Worm (Caenorhabditis elegans): ENCODE measurements around the gene daf-6.

Gene daf-6

ce11 chrX:14920880-14921279, 32.6 kb downstream of the daf-6 start:
- no peak for TF ChIP-seq madf-6 (GFP tag; IDR thresholded peaks at IDR 0.05)
- TF ChIP-seq F52B5.7 (tag; optimal IDR thresholded peaks at IDR 0.05): no peak
- no peak for TF ChIP-seq let-526 (GFP tag; IDR thresholded peaks at IDR 0.05)
- no peak for TF ChIP-seq tbp1 (GFP tag; optimal IDR thresholded peaks at IDR 0.05)
- no peak for TF ChIP-seq F33H1.4 (GFP tag; IDR thresholded peaks at IDR 0.05)
- no peak for TF ChIP-seq ekl-4 (GFP tag; IDR thresholded peaks at IDR 0.05)
- TF ChIP-seq nhr-179 (tag; optimal IDR thresholded peaks at IDR 0.05): no peak
- no peak for TF ChIP-seq dpl-1 (GFP tag; optimal IDR thresholded peaks at IDR 0.05)
- TF ChIP-seq ceh-58 (GFP tag; IDR thresholded peaks at IDR 0.05): no peak
- TF ChIP-seq atf-7 (tag; optimal IDR thresholded peaks at IDR 0.05): no peak
- no peak for TF ChIP-seq sptf-2 (GFP tag; optimal IDR thresholded peaks at IDR 0.05)
- no peak for TF ChIP-seq hlh-26 (GFP tag; conservative IDR thresholded peaks at IDR 0.05)
- no peak for TF ChIP-seq F37B4.10 (GFP tag; IDR thresholded peaks at IDR 0.05)
- TF ChIP-seq cebp-1 (GFP tag; IDR thresholded peaks at IDR 0.05): no peak
- TF ChIP-seq cebp-1 (tag; optimal IDR thresholded peaks at IDR 0.05): no peak
- TF ChIP-seq Y53F4B.3 (GFP tag; IDR thresholded peaks at IDR 0.05): no peak
- TF ChIP-seq T07F8.4 (tag; optimal IDR thresholded peaks at IDR 0.05): no peak
- no peak for TF ChIP-seq snpc-4 (GFP tag; optimal IDR thresholded peaks at IDR 0.05)
- TF ChIP-seq snpc-4 (tag; optimal IDR thresholded peaks at IDR 0.05): no peak
- no peak for TF ChIP-seq cebp-2 (GFP tag; IDR thresholded peaks at IDR 0.05)
- no peak for TF ChIP-seq repo-1 (tag; optimal IDR thresholded peaks at IDR 0.05)

ce11 chrX:14922758-14923157, 34.5 kb downstream of the daf-6 start:
- TF ChIP-seq T26A5.8 (tag; optimal IDR thresholded peaks at IDR 0.05) (no peak), ceh-79 (tag; optimal IDR thresholded peaks at IDR 0.05) (no peak), bed-2 (GFP tag; IDR thresholded peaks at IDR 0.05) (no peak), madf-10 (tag; optimal IDR thresholded peaks at IDR 0.05) (no peak), hlh-26 (GFP tag; conservative IDR thresholded peaks at IDR 0.05) (no peak), F55B11.4 (tag; optimal IDR thresholded peaks at IDR 0.05; ENCODE audit: borderline replicate concordance, insufficient read depth) (no peak), lin-40 (tag; optimal IDR thresholded peaks at IDR 0.05) (no peak), lag-1 (GFP tag; IDR thresholded peaks at IDR 0.05) (no peak)

ce11 chrX:14928854-14929253, 40.6 kb downstream of the daf-6 start, which contains the start of gene ntr-2:
ntr-2 (minus strand) TSS chrX:14928954.
- no peak for TF ChIP-seq ekl-4 (GFP tag; IDR thresholded peaks at IDR 0.05)
- TF ChIP-seq gei-17 (GFP tag; optimal IDR thresholded peaks at IDR 0.05): no peak
- TF ChIP-seq nhr-120 (GFP tag; IDR thresholded peaks at IDR 0.05): no peak
- no peak for TF ChIP-seq hmg-1.2 (GFP tag; IDR thresholded peaks at IDR 0.05)
- no peak for TF ChIP-seq bed-2 (GFP tag; IDR thresholded peaks at IDR 0.05)
- no peak for TF ChIP-seq ceh-58 (GFP tag; IDR thresholded peaks at IDR 0.05)
- no peak for TF ChIP-seq egl-44 (GFP tag; IDR thresholded peaks at IDR 0.05)
- no peak for TF ChIP-seq fkh-3 (tag; optimal IDR thresholded peaks at IDR 0.05)
- no peak for TF ChIP-seq F52B5.7 (tag; optimal IDR thresholded peaks at IDR 0.05)
- no peak for TF ChIP-seq K12H6.12 (tag; optimal IDR thresholded peaks at IDR 0.05)
- no peak for TF ChIP-seq rec-8 (tag; optimal IDR thresholded peaks at IDR 0.05)
- TF ChIP-seq snpc-1.1 (tag; optimal IDR thresholded peaks at IDR 0.05; ENCODE audit: insufficient read depth): no peak
- TF ChIP-seq lin-40 (tag; optimal IDR thresholded peaks at IDR 0.05): no peak
- no peak for TF ChIP-seq atf-7 (tag; optimal IDR thresholded peaks at IDR 0.05)

ce11 chrX:14929512-14929911, 41.2 kb downstream of the daf-6 start:
- TF ChIP-seq madf-8 (GFP tag; conservative IDR thresholded peaks at IDR 0.05) (no peak), ceh-27 (GFP tag; optimal IDR thresholded peaks at IDR 0.05) (no peak), madf-3 (GFP tag; IDR thresholded peaks at IDR 0.05) (no peak), F22D6.2 (tag; optimal IDR thresholded peaks at IDR 0.05) (no peak), die-1 (tag; optimal IDR thresholded peaks at IDR 0.05) (no peak), B0261.1 (tag; optimal IDR thresholded peaks at IDR 0.05) (no peak), snpc-1.3 (tag; optimal IDR thresholded peaks at IDR 0.05; ENCODE audit: insufficient read depth) (no peak), tlf-1 (GFP tag; optimal IDR thresholded peaks at IDR 0.05) (no peak), rcor-1 (GFP tag; IDR thresholded peaks at IDR 0.05) (no peak), ztf-25 (GFP tag; IDR thresholded peaks at IDR 0.05) (no peak), ztf-18 (tag; optimal IDR thresholded peaks at IDR 0.05) (no peak)

Measured in whole organism, young adult.